Fruit fly (Drosophila melanogaster): ENCODE measurements around the gene eIF3h.

- no peak for TF ChIP-seq Dll (optimal IDR thresholded peaks at IDR 0.05)
- TF ChIP-seq psq (optimal IDR thresholded peaks at IDR 0.05) = no peak
These were observed 32.7 kb upstream of the eIF3h start for dm6 chr2L:5085561-5085960.
